Worm (Caenorhabditis elegans) whole organism, early embryonic: ENCODE measurements around the gene K03H1.11.

ENCODE experiments used
- B0310.2 ChIP-seq: sonication (generic microtip); optimal IDR thresholded peaks from 2 replicates; lab custom pipeline; 2016; ENCODE audit warnings: mild to moderate bottlenecking, missing genetic modification characterization, missing compliant biosample characterization
- F13C5.2 ChIP-seq: sonication (generic microtip); optimal IDR thresholded peaks from 2 replicates; lab custom pipeline; 2017; ENCODE audit warnings: mild to moderate bottlenecking, missing genetic modification characterization, inconsistent platforms, missing compliant biosample characterization
- aly-1 ChIP-seq: sonication (generic microtip); optimal IDR thresholded peaks from 2 replicates; lab custom pipeline; 2016; ENCODE audit warnings: missing genetic modification characterization, missing compliant biosample characterization
- ama-1 ChIP-seq: fragments of 150-350 bp; optimal IDR thresholded peaks from 2 replicates; lab custom pipeline; 2014
- ets-7 ChIP-seq: sonication (generic microtip); optimal IDR thresholded peaks from 2 replicates; lab custom pipeline; 2016; ENCODE audit warnings: missing genotype, missing genetic modification characterization, missing compliant biosample characterization
- flt-1 ChIP-seq: fragments of 200-800 bp; sonication (Bioruptor generic); IDR thresholded peaks from 2 replicates; pipeline ENCODE4 v1.3.6; 2022; ENCODE audit warnings: missing genetic modification characterization, missing compliant biosample characterization
- hmbx-1 ChIP-seq: sonication (generic microtip); optimal IDR thresholded peaks from 2 replicates; lab custom pipeline; 2016; ENCODE audit warnings: mild to moderate bottlenecking, missing genetic modification characterization, missing compliant biosample characterization
- hmg-4 ChIP-seq: fragments of 200-800 bp; sonication (Bioruptor generic); optimal IDR thresholded peaks from 2 replicates; lab custom pipeline; 2018; ENCODE audit warnings: mild to moderate bottlenecking, missing genetic modification characterization, missing compliant biosample characterization
- scrt-1 ChIP-seq: fragments of 200-800 bp; sonication (Bioruptor generic); IDR thresholded peaks from 2 replicates; pipeline ENCODE4 v1.3.6; 2022; ENCODE audit warnings: missing genetic modification characterization, missing compliant biosample characterization
- sea-1 ChIP-seq: fragments of 200-800 bp; sonication (Bioruptor generic); conservative IDR thresholded peaks from 2 replicates; pipeline ENCODE4 v1.3.6; 2022; ENCODE audit warnings: missing genetic modification characterization, missing compliant biosample characterization
- tbx-37 ChIP-seq: fragments of 200-800 bp; sonication (Bioruptor generic); conservative IDR thresholded peaks from 2 replicates; pipeline ENCODE4 v1.3.6; 2022; ENCODE audit warnings: missing genetic modification reagents, missing genetic modification characterization, missing compliant biosample characterization

DNA sequence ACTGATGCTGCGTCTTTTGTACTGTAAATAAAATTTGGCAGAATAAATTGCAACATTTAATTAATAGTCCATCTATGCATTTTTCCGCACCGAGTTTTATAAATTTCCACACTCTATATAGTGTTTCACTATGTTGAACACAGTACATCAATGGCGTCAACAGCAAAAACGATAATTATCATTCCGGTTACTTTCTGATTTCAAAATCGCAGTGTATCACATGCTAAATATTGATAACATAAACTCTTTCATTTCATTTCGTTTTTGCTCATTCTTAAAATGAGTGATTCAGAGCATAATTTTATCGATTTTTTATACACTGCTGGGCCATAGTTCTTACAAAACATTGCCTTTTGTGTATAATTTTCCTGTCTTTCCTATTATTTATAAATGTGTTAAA, 29.5 kb downstream of the K03H1.11 start:
- TF ChIP-seq flt-1 (GFP tag; lab: Robert Waterston, UW) (no peak), ama-1 (lab: Kevin White, UChicago) (no peak), ets-7 (no peak), hmg-4 (no peak), B0310.2 (tag; lab: Kevin White, UChicago) (no peak), tbx-37 (GFP tag; lab: Robert Waterston, UW) (no peak), F13C5.2 (tag; lab: Kevin White, UChicago) (no peak), hmbx-1 (tag; lab: Kevin White, UChicago) (no peak), scrt-1 (no peak), sea-1 (GFP tag; lab: Robert Waterston, UW) (no peak), aly-1 (tag; lab: Kevin White, UChicago) (no peak)
